Fruit fly (Drosophila melanogaster) whole organism, embryonic: ENCODE measurements around the gene scpr-C.
A peak's percentile ranks its signal among the peaks of the same experiment; 100 is the strongest.

Experiments used
- B-H1 ChIP-seq: fragments of 200-800 bp; sonication (Bioruptor generic); IDR thresholded peaks from 3 replicates; pipeline ENCODE4 v1.3.6; 2022; ENCODE audit warnings: missing biosample characterization, missing genetic modification characterization
- BEAF-32 ChIP-seq: fragments of 200-800 bp; sonication (Bioruptor generic); optimal IDR thresholded peaks from 3 replicates; lab custom pipeline; 2017; ENCODE audit warnings: missing biosample characterization, missing genetic modification characterization, mild to moderate bottlenecking, moderate library complexity, missing genetic modification reagents
- BtbVII ChIP-seq: fragments of 200-800 bp; sonication (Bioruptor generic); optimal IDR thresholded peaks from 3 replicates; lab custom pipeline; 2017; ENCODE audit warnings: missing biosample characterization, mild to moderate bottlenecking, missing genetic modification characterization
- CG10543 ChIP-seq: fragments of 200-800 bp; sonication (Bioruptor generic); optimal IDR thresholded peaks from 3 replicates; lab custom pipeline; 2017; ENCODE audit warnings: missing biosample characterization, mild to moderate bottlenecking, missing genetic modification characterization, moderate library complexity
- CG11456 ChIP-seq: fragments of 200-800 bp; sonication (Bioruptor generic); IDR thresholded peaks from 3 replicates; pipeline ENCODE4 v1.3.6; 2022; ENCODE audit warnings: missing biosample characterization, missing genetic modification characterization
- CG12744 ChIP-seq: fragments of 200-800 bp; sonication (Bioruptor generic); optimal IDR thresholded peaks from 2 replicates; lab custom pipeline; 2016; ENCODE audit warnings: missing biosample characterization, missing genetic modification characterization
- CG14014 ChIP-seq: fragments of 200-800 bp; sonication (Bioruptor generic); IDR thresholded peaks from 2 replicates; pipeline ENCODE4 v1.3.6; 2022; ENCODE audit warnings: missing biosample characterization, missing genetic modification characterization
- CG14710 ChIP-seq: fragments of 200-800 bp; sonication (Bioruptor generic); optimal IDR thresholded peaks from 3 replicates; lab custom pipeline; 2019; ENCODE audit warnings: missing biosample characterization, mild to moderate bottlenecking, missing genetic modification characterization, moderate library complexity
- CG16863 ChIP-seq: fragments of 200-800 bp; sonication (Bioruptor generic); optimal IDR thresholded peaks from 3 replicates; lab custom pipeline; 2016; ENCODE audit warnings: missing biosample characterization, missing genetic modification characterization
- CG17359 ChIP-seq: fragments of 200-800 bp; sonication (Bioruptor generic); optimal IDR thresholded peaks from 3 replicates; lab custom pipeline; 2018; ENCODE audit warnings: missing biosample characterization, mild to moderate bottlenecking, missing genetic modification characterization, moderate library complexity
- CG2120 ChIP-seq: fragments of 200-800 bp; sonication (Bioruptor generic); optimal IDR thresholded peaks from 3 replicates; lab custom pipeline; 2016; ENCODE audit warnings: missing biosample characterization, missing genetic modification characterization
- CG32767 ChIP-seq: fragments of 200-800 bp; sonication (Bioruptor generic); IDR thresholded peaks from 2 replicates; pipeline ENCODE4 v1.3.6; 2022; ENCODE audit warnings: missing biosample characterization, missing genetic modification characterization
- CG34422 ChIP-seq: fragments of 200-800 bp; sonication (Bioruptor generic); IDR thresholded peaks from 3 replicates; pipeline ENCODE4 v1.3.6; 2022; ENCODE audit warnings: missing biosample characterization, missing genetic modification characterization
- CG4730 ChIP-seq: fragments of 200-800 bp; sonication (Bioruptor generic); IDR thresholded peaks from 2 replicates; pipeline ENCODE4 v1.3.6; 2022; ENCODE audit warnings: missing biosample characterization, missing genetic modification characterization
- CG7987 ChIP-seq: fragments of 200-800 bp; sonication (Bioruptor generic); optimal IDR thresholded peaks from 2 replicates; lab custom pipeline; 2018; ENCODE audit warnings: missing biosample characterization, mild to moderate bottlenecking, missing genetic modification characterization, moderate library complexity
- CG8359 ChIP-seq: fragments of 200-800 bp; sonication (Bioruptor generic); optimal IDR thresholded peaks from 2 replicates; lab custom pipeline; 2017; ENCODE audit warnings: missing biosample characterization, mild to moderate bottlenecking, missing genetic modification characterization, borderline replicate concordance
- CG8388 ChIP-seq: fragments of 200-800 bp; sonication (Bioruptor generic); optimal IDR thresholded peaks from 2 replicates; lab custom pipeline; 2019; ENCODE audit warnings: missing biosample characterization, mild to moderate bottlenecking, missing genetic modification characterization, moderate library complexity
- CTCF ChIP-seq: fragments of 200-800 bp; sonication (Bioruptor generic); optimal IDR thresholded peaks from 2 replicates; lab custom pipeline; 2017; ENCODE audit warnings: missing biosample characterization, mild to moderate bottlenecking, missing genetic modification characterization, moderate library complexity
- CkIIα-i1 ChIP-seq: fragments of 200-800 bp; sonication (Bioruptor generic); IDR thresholded peaks from 2 replicates; pipeline ENCODE4 v1.3.6; 2022; ENCODE audit warnings: missing biosample characterization, missing genetic modification characterization
- D ChIP-seq, 2 experiments: fragments of 200-800 bp in 1 of 2; fragments of >200 bp in 1 of 2; sonication (Bioruptor generic) in 1 of 2; optimal IDR thresholded peaks; 2 replicates in 1 of 2; 3 replicates in 1 of 2; lab custom pipeline; 2017; ENCODE audit warnings: mild to moderate bottlenecking in 1 of 2, missing biosample characterization in 1 of 2, missing genetic modification characterization in 1 of 2, missing genetic modification reagents in 1 of 2
- D19A ChIP-seq: fragments of 200-800 bp; optimal IDR thresholded peaks from 3 replicates; lab custom pipeline; 2019; ENCODE audit warnings: missing biosample characterization, mild to moderate bottlenecking, missing genetic modification characterization, moderate library complexity
- Deaf1 ChIP-seq: fragments of 200-800 bp; optimal IDR thresholded peaks from 3 replicates; lab custom pipeline; 2019; ENCODE audit warnings: missing biosample characterization, mild to moderate bottlenecking, missing genetic modification characterization, moderate library complexity
- Dp ChIP-seq: fragments of 200-800 bp; sonication (Bioruptor generic); optimal IDR thresholded peaks from 2 replicates; lab custom pipeline; 2018; ENCODE audit warnings: missing biosample characterization, mild to moderate bottlenecking, missing genetic modification characterization, moderate library complexity
- E2f1 ChIP-seq: fragments of 200-800 bp; sonication (Bioruptor generic); IDR thresholded peaks from 2 replicates; pipeline ENCODE4 v1.3.6; 2022; ENCODE audit warnings: missing biosample characterization, missing genetic modification characterization
- H15 ChIP-seq: fragments of 200-800 bp; sonication (Bioruptor generic); IDR thresholded peaks from 3 replicates; pipeline ENCODE4 v1.3.6; 2022; ENCODE audit warnings: missing biosample characterization, missing genetic modification characterization
- HmgD ChIP-seq: fragments of 200-800 bp; sonication (Bioruptor generic); optimal IDR thresholded peaks from 3 replicates; lab custom pipeline; 2016; ENCODE audit warnings: missing biosample characterization, missing genetic modification characterization
- Hr51 ChIP-seq, 2 experiments: fragments of 200-800 bp; sonication (Bioruptor generic); optimal IDR thresholded peaks; 2 replicates in 1 of 2; 3 replicates in 1 of 2; lab custom pipeline; 2016 to 2018; ENCODE audit warnings: missing biosample characterization in 2 of 2, missing genetic modification characterization in 2 of 2, mild to moderate bottlenecking in 1 of 2, moderate library complexity in 1 of 2
- Kr ChIP-seq: fragments of 200-800 bp; sonication (Bioruptor generic); optimal IDR thresholded peaks from 2 replicates; lab custom pipeline; 2017; ENCODE audit warnings: missing biosample characterization, mild to moderate bottlenecking, missing genetic modification characterization
- MESR4 ChIP-seq: fragments of 200-800 bp; sonication (Bioruptor generic); optimal IDR thresholded peaks from 2 replicates; lab custom pipeline; 2018; ENCODE audit warnings: missing biosample characterization, mild to moderate bottlenecking, missing genetic modification characterization, moderate library complexity
- NfI ChIP-seq: fragments of 200-800 bp; sonication (Bioruptor generic); optimal IDR thresholded peaks from 3 replicates; lab custom pipeline; 2018; ENCODE audit warnings: missing biosample characterization, mild to moderate bottlenecking, missing genetic modification characterization, moderate library complexity
- PHDP ChIP-seq: fragments of 200-800 bp; sonication (Bioruptor generic); optimal IDR thresholded peaks from 3 replicates; lab custom pipeline; 2018; ENCODE audit warnings: missing biosample characterization, mild to moderate bottlenecking, missing genetic modification characterization, moderate library complexity
- Side ChIP-seq: fragments of 200-800 bp; sonication (Bioruptor generic); optimal IDR thresholded peaks from 2 replicates; lab custom pipeline; 2016; ENCODE audit warnings: missing biosample characterization, missing genetic modification characterization
- ase ChIP-seq: fragments of 200-800 bp; sonication (Bioruptor generic); IDR thresholded peaks from 3 replicates; pipeline ENCODE4 v1.3.6; 2022; ENCODE audit warnings: missing biosample characterization, missing genetic modification characterization
- chif ChIP-seq, 2 experiments: fragments of 200-800 bp; sonication (Bioruptor generic); optimal IDR thresholded peaks; 3 replicates each; lab custom pipeline; 2016; ENCODE audit warnings: missing biosample characterization in 2 of 2, missing genetic modification characterization in 2 of 2
- crol ChIP-seq: fragments of 200-800 bp; sonication (Bioruptor generic); IDR thresholded peaks from 2 replicates; pipeline ENCODE4 v1.3.6; 2022; ENCODE audit warnings: missing biosample characterization, missing genetic modification characterization
- da ChIP-seq: fragments of 200-800 bp; sonication (Bioruptor generic); optimal IDR thresholded peaks from 2 replicates; lab custom pipeline; 2016; ENCODE audit warnings: missing biosample characterization, missing genetic modification characterization
- dm ChIP-seq: fragments of 200-800 bp; sonication (Bioruptor generic); optimal IDR thresholded peaks from 3 replicates; lab custom pipeline; 2016; ENCODE audit warnings: missing biosample characterization, missing genetic modification characterization
- lbe ChIP-seq: fragments of 200-800 bp; sonication (Bioruptor generic); optimal IDR thresholded peaks from 2 replicates; lab custom pipeline; 2016; ENCODE audit warnings: missing biosample characterization, mild to moderate bottlenecking, missing genetic modification characterization
- lola ChIP-seq, 3 experiments: fragments of >200 bp in 2 of 3; fragments of 200-800 bp in 1 of 3; sonication (Bioruptor generic) in 1 of 3; optimal IDR thresholded peaks; 2 replicates each; lab custom pipeline; 2017 to 2019; ENCODE audit warnings: missing biosample characterization in 3 of 3, missing genetic modification characterization in 3 of 3, mild to moderate bottlenecking in 1 of 3, moderate library complexity in 1 of 3
- lov ChIP-seq, 2 experiments: fragments of 200-800 bp in 1 of 2; fragments of >200 bp in 1 of 2; sonication (Bioruptor generic) in 1 of 2; IDR thresholded peaks in 1 of 2; optimal IDR thresholded peaks in 1 of 2; 2 replicates in 1 of 2; 3 replicates in 1 of 2; pipeline versions ENCODE4 v1.3.6 to Lab custom; 2017 to 2022; ENCODE audit warnings: missing biosample characterization in 1 of 2, missing genetic modification characterization in 1 of 2
- nau ChIP-seq: fragments of 200-800 bp; sonication (Bioruptor generic); optimal IDR thresholded peaks from 3 replicates; lab custom pipeline; 2017; ENCODE audit warnings: missing biosample characterization, mild to moderate bottlenecking, missing genetic modification characterization, missing genetic modification reagents
- org-1 ChIP-seq: fragments of 200-800 bp; sonication (Bioruptor generic); optimal IDR thresholded peaks from 2 replicates; lab custom pipeline; 2017; ENCODE audit warnings: missing biosample characterization, missing genetic modification characterization
- pzg ChIP-seq: fragments of 200-800 bp; sonication (Bioruptor generic); optimal IDR thresholded peaks from 3 replicates; lab custom pipeline; 2018; ENCODE audit warnings: missing biosample characterization, mild to moderate bottlenecking, missing genetic modification characterization, moderate library complexity
- salm ChIP-seq: fragments of 200-800 bp; sonication (Bioruptor generic); optimal IDR thresholded peaks from 2 replicates; lab custom pipeline; 2018; ENCODE audit warnings: missing biosample characterization, mild to moderate bottlenecking, missing genetic modification characterization
- schlank ChIP-seq: fragments of 200-800 bp; sonication (Bioruptor generic); optimal IDR thresholded peaks from 2 replicates; lab custom pipeline; 2018; ENCODE audit warnings: missing biosample characterization, mild to moderate bottlenecking, missing genetic modification characterization
- slou ChIP-seq: fragments of 200-800 bp; sonication (Bioruptor generic); optimal IDR thresholded peaks from 3 replicates; lab custom pipeline; 2016; ENCODE audit warnings: missing biosample characterization, missing genetic modification characterization
- tup ChIP-seq: fragments of 200-800 bp; sonication (Bioruptor generic); optimal IDR thresholded peaks from 2 replicates; lab custom pipeline; 2016; ENCODE audit warnings: missing biosample characterization, mild to moderate bottlenecking, missing genetic modification characterization, moderate library complexity
- tx ChIP-seq: fragments of 200-800 bp; sonication (Bioruptor generic); optimal IDR thresholded peaks from 2 replicates; lab custom pipeline; 2016; ENCODE audit warnings: missing biosample characterization, missing genetic modification characterization
- wor ChIP-seq: fragments of 200-800 bp; sonication (Bioruptor generic); IDR thresholded peaks from 2 replicates; pipeline ENCODE4 v1.3.6; 2022; ENCODE audit warnings: missing biosample characterization, missing genetic modification characterization

scpr-C gene

DNA sequence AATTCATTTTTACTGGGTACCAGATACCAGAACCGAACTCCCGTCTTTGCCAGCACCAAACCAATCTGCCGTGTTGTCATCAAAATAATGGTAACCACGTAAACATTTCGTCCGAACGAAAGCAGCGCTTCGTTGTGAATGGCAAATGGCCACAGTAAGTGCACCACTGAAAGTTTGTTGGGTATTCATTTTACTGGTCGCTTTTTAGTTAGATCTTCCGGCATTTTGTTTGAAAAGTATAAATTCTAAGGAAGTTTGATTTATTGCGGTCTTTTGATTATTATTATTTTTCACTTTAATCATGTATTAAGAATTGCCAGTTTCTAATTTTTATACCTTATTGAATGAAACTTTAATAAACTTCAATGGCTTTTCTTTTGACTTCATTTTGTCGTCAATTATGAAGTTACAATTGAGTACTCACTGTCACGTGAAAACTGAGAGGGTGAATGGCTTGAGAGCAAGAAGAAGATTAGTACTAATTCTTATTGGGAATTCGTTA is 10.8 kb upstream of the scpr-C start, which contains the start of gene ZnT86D (continued):
- TF ChIP-seq Deaf1 (tag; lab: Kevin White, UChicago), result peak; percentile 34
- TF ChIP-seq HmgD (GFP tag; lab: Kevin White, UChicago), result no peak
- peak; percentile 67 for TF ChIP-seq NfI (GFP tag; lab: Kevin White, UChicago)
- TF ChIP-seq E2f1 (GFP tag; lab: Robert Waterston, UW), result peak; percentile 30; the same call in 1 of the 2 replicates
- 0 out of 2 replicates have a peak, but pooled peaks have one; percentile 12 for TF ChIP-seq CG14014 (GFP tag; lab: Robert Waterston, UW)
- no peak for TF ChIP-seq D (optimal IDR thresholded peaks at IDR 0.05; lab: Kevin White, UChicago)
- TF ChIP-seq D (GFP tag; optimal IDR thresholded peaks at IDR 0.05; lab: Kevin White, UChicago), result peak; percentile 12
- peak; percentile 64 for TF ChIP-seq pzg (GFP tag; lab: Kevin White, UChicago)
- TF ChIP-seq CG4730, result no peak
- TF ChIP-seq chif (GFP tag; optimal IDR thresholded peaks at IDR 0.05; lab: Kevin White, UChicago), result peak; percentile 12 to 43
- peak; percentile 60 for TF ChIP-seq D19A (tag; lab: Kevin White, UChicago)
- peak; percentile 88 for TF ChIP-seq CG2120
- peak in 1 of 3 experiments; percentile 46 for TF ChIP-seq lola (GFP tag; optimal IDR thresholded peaks at IDR 0.05; lab: Kevin White, UChicago)
- peak; percentile 51 for TF ChIP-seq CG17359
- TF ChIP-seq tup (GFP tag; lab: Kevin White, UChicago), result no peak
- peak; percentile 44 for TF ChIP-seq BEAF-32 (GFP tag; lab: Kevin White, UChicago)
- TF ChIP-seq CG11456 (GFP tag; lab: Robert Waterston, UW), result no peak
- peak; percentile 69 for TF ChIP-seq PHDP (tag; lab: Kevin White, UChicago)
- TF ChIP-seq CG14710 (tag; lab: Kevin White, UChicago), result peak; percentile 86
- TF ChIP-seq CG32767, result no peak
- TF ChIP-seq CG34422, result peak; percentile 60; the same call in 2 of the 3 replicates
- TF ChIP-seq nau (GFP tag; lab: Kevin White, UChicago), result no peak
- no peak for TF ChIP-seq da (GFP tag; lab: Kevin White, UChicago)
- peak; percentile 1 for TF ChIP-seq CG12744 (GFP tag; lab: Kevin White, UChicago)
- TF ChIP-seq H15 (GFP tag; lab: Robert Waterston, UW), result no peak
- TF ChIP-seq MESR4 (GFP tag; lab: Kevin White, UChicago), result peak; percentile 55
- TF ChIP-seq slou (GFP tag; lab: Kevin White, UChicago), result peak; percentile 25
- peak; percentile 30 for TF ChIP-seq CG16863
- no peak for TF ChIP-seq BtbVII (GFP tag; lab: Kevin White, UChicago)
- TF ChIP-seq CG7987 (GFP tag; lab: Kevin White, UChicago), result peak; percentile 4
- TF ChIP-seq CTCF (GFP tag; lab: Kevin White, UChicago), result no peak
- TF ChIP-seq B-H1, result no peak
- TF ChIP-seq Dp (GFP tag; lab: Kevin White, UChicago), result peak; percentile 6
- peak; percentile 21 for TF ChIP-seq dm (GFP tag; lab: Kevin White, UChicago)
- TF ChIP-seq lov (optimal IDR thresholded peaks at IDR 0.05; lab: Kevin White, UChicago), result no peak
- no peak for TF ChIP-seq lov (GFP tag; IDR thresholded peaks at IDR 0.05; lab: Robert Waterston, UW)
- TF ChIP-seq schlank (tag; lab: Kevin White, UChicago), result peak; percentile 57
- peak; percentile 13 for TF ChIP-seq Side (GFP tag; lab: Kevin White, UChicago)
- no peak for TF ChIP-seq Kr (GFP tag; lab: Kevin White, UChicago)
- no peak for TF ChIP-seq org-1 (GFP tag; lab: Kevin White, UChicago)
- peak; percentile 87 for TF ChIP-seq CG10543 (GFP tag; lab: Kevin White, UChicago)
- no peak for TF ChIP-seq CkIIα-i1 (GFP tag; lab: Robert Waterston, UW)
- no peak for TF ChIP-seq wor (GFP tag; lab: Robert Waterston, UW)
- TF ChIP-seq ase, result no peak
- peak; percentile 71 for TF ChIP-seq crol (GFP tag; lab: Robert Waterston, UW)
- TF ChIP-seq Hr51 (GFP tag; optimal IDR thresholded peaks at IDR 0.05; lab: Kevin White, UChicago), result peak; percentile 34 to 62
- peak; percentile 45 for TF ChIP-seq tx
- TF ChIP-seq lbe (GFP tag; lab: Kevin White, UChicago), result peak; percentile 11
- TF ChIP-seq salm (tag; lab: Kevin White, UChicago), result peak; percentile 45
- TF ChIP-seq CG8359 (GFP tag; lab: Kevin White, UChicago), result no peak
- TF ChIP-seq CG8388, result peak; percentile 39
